Worm (Caenorhabditis elegans): Measurements from ENCODE around the gene C14A6.12.

ce11 chrV:18137679-18138078 lies 24.8 kb downstream of the C14A6.12 start:
- TF ChIP-seq dao-5 (tag; optimal IDR thresholded peaks at IDR 0.05): no peak
- TF ChIP-seq him-1 (tag; optimal IDR thresholded peaks at IDR 0.05): no peak
- no peak for TF ChIP-seq W03F9.2 (tag; optimal IDR thresholded peaks at IDR 0.05)
